Fruit fly (Drosophila melanogaster) Kc167 (cell line): ENCODE measurements around the gene CG17029.

Experiments
- Sin3A ChIP-seq: fragments of >200 bp; optimal IDR thresholded peaks from 2 replicates; lab custom pipeline; 2018; ENCODE audit warnings: missing external identifiers
- psq ChIP-seq: fragments of >200 bp; optimal IDR thresholded peaks from 2 replicates; lab custom pipeline; 2017; ENCODE audit warnings: missing external identifiers
- ttk ChIP-seq: sonication (Bioruptor generic); optimal IDR thresholded peaks from 2 replicates; lab custom pipeline; 2017; ENCODE audit warnings: missing external identifiers

DNA sequence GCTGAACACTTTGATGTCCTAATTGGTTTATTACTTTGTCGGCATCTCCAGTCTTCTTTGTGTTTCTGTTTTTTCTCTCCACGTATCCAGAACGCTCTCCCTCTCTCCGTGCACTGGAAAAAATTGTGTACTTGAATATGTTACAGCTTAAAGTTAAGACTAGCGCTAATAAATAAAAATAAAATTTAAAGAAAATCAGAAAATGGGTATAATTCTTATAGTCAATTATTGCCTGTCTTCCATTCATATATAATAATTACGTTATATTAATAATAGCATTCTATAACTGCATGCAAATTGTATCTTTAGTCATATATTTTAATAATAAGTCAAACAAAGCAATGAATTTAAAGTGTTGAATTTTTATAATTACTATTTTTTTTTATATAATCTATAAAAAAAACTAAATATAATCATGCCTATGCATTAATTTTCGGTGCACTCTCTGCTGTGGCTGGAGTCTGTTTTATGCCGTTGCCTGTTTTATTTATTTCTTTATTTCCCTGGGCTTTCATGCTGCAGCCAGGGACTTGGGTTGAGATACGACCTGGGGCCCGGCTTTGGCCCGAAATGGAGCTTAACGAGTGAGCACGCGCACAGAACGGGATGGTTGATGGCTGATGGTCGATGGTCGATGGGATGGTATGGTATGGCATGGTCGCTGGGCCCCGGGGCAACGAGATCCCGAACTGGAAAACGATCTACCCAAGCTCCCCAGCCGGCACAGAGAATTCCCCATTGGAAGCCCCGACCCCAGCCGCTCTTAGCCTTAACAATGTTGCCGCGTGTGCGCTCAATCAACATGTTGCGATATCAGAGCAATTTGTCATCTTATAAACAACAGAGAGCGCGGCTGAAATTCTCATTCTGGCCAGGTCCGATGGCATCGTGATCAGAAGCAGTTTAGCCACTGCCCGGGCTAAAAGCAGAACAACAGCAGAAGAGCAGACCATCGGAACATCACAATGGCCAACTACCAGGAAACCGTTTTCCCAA, 39.4 kb downstream of the CG17029 start:
- TF ChIP-seq psq (lab: Kevin White, UChicago) (no peak), ttk (lab: Kevin White, UChicago) (no peak), Sin3A (no peak)
